Worm (Caenorhabditis elegans) whole organism, late embryonic: ENCODE results near the gene zip-2.

ENCODE experiments used
- C08G9.2 ChIP-seq: sonication (generic microtip); optimal IDR thresholded peaks from 2 replicates; lab custom pipeline; 2016; ENCODE audit warnings: mild to moderate bottlenecking, missing genetic modification characterization, moderate library complexity, missing compliant biosample characterization
- C38D4.7 ChIP-seq: fragments of 200-800 bp; sonication (Bioruptor generic); optimal IDR thresholded peaks from 2 replicates; lab custom pipeline; 2018; ENCODE audit warnings: mild to moderate bottlenecking, missing genetic modification characterization, moderate library complexity, missing compliant biosample characterization
- F13H6.1 ChIP-seq: sonication (generic microtip); optimal IDR thresholded peaks from 2 replicates; lab custom pipeline; 2016; ENCODE audit warnings: missing genetic modification characterization, missing compliant biosample characterization
- K02D7.2 ChIP-seq: sonication (generic microtip); optimal IDR thresholded peaks from 2 replicates; lab custom pipeline; 2017; ENCODE audit warnings: mild to moderate bottlenecking, missing genetic modification characterization, missing compliant biosample characterization
- K09A11.1 ChIP-seq: sonication (generic microtip); optimal IDR thresholded peaks from 2 replicates; lab custom pipeline; 2017; ENCODE audit warnings: antibody characterized with exemption, mild to moderate bottlenecking, missing genetic modification characterization, missing compliant biosample characterization; ENCODE audit not compliant: insufficient read depth
- T23F11.4 ChIP-seq: fragments of 200-800 bp; sonication (Bioruptor generic); optimal IDR thresholded peaks from 2 replicates; lab custom pipeline; 2018; ENCODE audit warnings: mild to moderate bottlenecking, missing genetic modification characterization, missing compliant biosample characterization
- ahr-1 ChIP-seq: sonication (generic microtip); optimal IDR thresholded peaks from 2 replicates; lab custom pipeline; 2016; ENCODE audit warnings: missing genetic modification characterization, missing compliant biosample characterization
- ceh-14 ChIP-seq: sonication (generic microtip); optimal IDR thresholded peaks from 2 replicates; lab custom pipeline; 2016; ENCODE audit warnings: missing genotype, missing genetic modification characterization, missing compliant biosample characterization
- ceh-18 ChIP-seq: sonication (generic microtip); optimal IDR thresholded peaks from 2 replicates; lab custom pipeline; 2016; ENCODE audit warnings: missing genetic modification characterization, missing compliant biosample characterization
- ceh-19 ChIP-seq: fragments of 200-800 bp; sonication (Bioruptor generic); optimal IDR thresholded peaks from 2 replicates; lab custom pipeline; 2018; ENCODE audit warnings: mild to moderate bottlenecking, missing genetic modification characterization, missing compliant biosample characterization
- ceh-2 ChIP-seq: sonication (generic microtip); optimal IDR thresholded peaks from 2 replicates; lab custom pipeline; 2016; ENCODE audit warnings: missing genotype, missing genetic modification characterization, missing compliant biosample characterization
- ceh-22 ChIP-seq: sonication (generic microtip); optimal IDR thresholded peaks from 2 replicates; lab custom pipeline; 2017; ENCODE audit warnings: missing biosample characterization, missing genetic modification characterization
- ceh-24 ChIP-seq: sonication (generic microtip); optimal IDR thresholded peaks from 2 replicates; lab custom pipeline; 2016; ENCODE audit warnings: mild to moderate bottlenecking, missing genetic modification characterization, missing compliant biosample characterization
- ceh-31 ChIP-seq: sonication (generic microtip); optimal IDR thresholded peaks from 2 replicates; lab custom pipeline; 2016; ENCODE audit warnings: missing genetic modification characterization, missing compliant biosample characterization
- ceh-34 ChIP-seq: sonication (generic microtip); optimal IDR thresholded peaks from 2 replicates; lab custom pipeline; 2016; ENCODE audit warnings: mild to moderate bottlenecking, missing genetic modification characterization, missing compliant biosample characterization
- ceh-48 ChIP-seq: sonication (generic microtip); optimal IDR thresholded peaks from 2 replicates; lab custom pipeline; 2016; ENCODE audit warnings: missing genetic modification characterization, inconsistent platforms, missing compliant biosample characterization
- ceh-6 ChIP-seq: fragments of 200-800 bp; sonication (Bioruptor generic); optimal IDR thresholded peaks from 2 replicates; lab custom pipeline; 2018; ENCODE audit warnings: mild to moderate bottlenecking, missing genetic modification characterization, missing compliant biosample characterization
- che-1 ChIP-seq: sonication (generic microtip); optimal IDR thresholded peaks from 2 replicates; lab custom pipeline; 2016; ENCODE audit warnings: mild to moderate bottlenecking, missing genetic modification characterization, missing compliant biosample characterization
- dve-1 ChIP-seq: sonication (generic microtip); optimal IDR thresholded peaks from 2 replicates; lab custom pipeline; 2017; ENCODE audit warnings: antibody characterized with exemption, mild to moderate bottlenecking, missing genetic modification characterization, missing compliant biosample characterization
- elt-2 ChIP-seq: sonication (generic microtip); optimal IDR thresholded peaks from 2 replicates; lab custom pipeline; 2016; ENCODE audit warnings: missing genetic modification reagents, missing genetic modification characterization, missing compliant biosample characterization
- elt-4 ChIP-seq: sonication (generic microtip); optimal IDR thresholded peaks from 2 replicates; lab custom pipeline; 2016; ENCODE audit warnings: missing genetic modification characterization, missing compliant biosample characterization
- ets-4 ChIP-seq: sonication (generic microtip); optimal IDR thresholded peaks from 2 replicates; lab custom pipeline; 2016; ENCODE audit warnings: missing genetic modification characterization, missing compliant biosample characterization
- eyg-1 ChIP-seq: sonication (generic microtip); optimal IDR thresholded peaks from 2 replicates; lab custom pipeline; 2016; ENCODE audit warnings: missing genotype, missing genetic modification characterization, missing compliant biosample characterization
- fax-1 ChIP-seq: sonication (generic microtip); optimal IDR thresholded peaks from 2 replicates; lab custom pipeline; 2016; ENCODE audit warnings: missing genotype, missing genetic modification characterization, missing compliant biosample characterization
- fkh-10 ChIP-seq: fragments of 150-350 bp; optimal IDR thresholded peaks from 2 replicates; lab custom pipeline; 2014; ENCODE audit warnings: missing biosample characterization, missing genetic modification reagents, missing genetic modification characterization
- fkh-6 ChIP-seq: sonication (generic microtip); optimal IDR thresholded peaks from 2 replicates; lab custom pipeline; 2016; ENCODE audit warnings: missing genetic modification characterization, missing compliant biosample characterization
- gmeb-2 ChIP-seq: sonication (generic microtip); optimal IDR thresholded peaks from 2 replicates; lab custom pipeline; 2016; ENCODE audit warnings: missing genetic modification characterization, inconsistent platforms, missing compliant biosample characterization
- hlh-15 ChIP-seq: sonication (generic microtip); optimal IDR thresholded peaks from 2 replicates; lab custom pipeline; 2016; ENCODE audit warnings: missing genetic modification characterization, missing compliant biosample characterization
- hlh-6 ChIP-seq: sonication (generic microtip); optimal IDR thresholded peaks from 2 replicates; lab custom pipeline; 2016; ENCODE audit warnings: missing genotype, missing genetic modification characterization, missing compliant biosample characterization
- hlh-8 ChIP-seq: sonication (generic microtip); optimal IDR thresholded peaks from 2 replicates; lab custom pipeline; 2016; ENCODE audit warnings: missing genotype, missing genetic modification characterization, missing compliant biosample characterization
- lim-6 ChIP-seq: sonication (generic microtip); optimal IDR thresholded peaks from 2 replicates; lab custom pipeline; 2016; ENCODE audit warnings: missing genetic modification characterization, missing compliant biosample characterization
- lin-11 ChIP-seq: fragments of 200-800 bp; sonication (Bioruptor generic); optimal IDR thresholded peaks from 2 replicates; lab custom pipeline; 2018; ENCODE audit warnings: mild to moderate bottlenecking, missing genetic modification characterization, missing compliant biosample characterization
- nfya-1 ChIP-seq: sonication (generic microtip); optimal IDR thresholded peaks from 2 replicates; lab custom pipeline; 2017; ENCODE audit warnings: missing genetic modification characterization, mild to moderate bottlenecking, missing compliant biosample characterization, antibody characterized with exemption, moderate library complexity
- nhr-11 ChIP-seq: fragments of 150-350 bp; optimal IDR thresholded peaks from 2 replicates; lab custom pipeline; 2014; ENCODE audit warnings: missing biosample characterization, missing genetic modification characterization
- nhr-232 ChIP-seq: sonication (generic microtip); optimal IDR thresholded peaks from 2 replicates; lab custom pipeline; 2016; ENCODE audit warnings: missing genetic modification characterization, missing compliant biosample characterization
- npax-4 ChIP-seq: sonication (generic microtip); optimal IDR thresholded peaks from 2 replicates; lab custom pipeline; 2016; ENCODE audit warnings: missing genetic modification characterization, missing compliant biosample characterization
- odd-2 ChIP-seq: sonication (generic microtip); optimal IDR thresholded peaks from 2 replicates; lab custom pipeline; 2017; ENCODE audit warnings: antibody characterized with exemption, mild to moderate bottlenecking, missing genetic modification characterization, missing compliant biosample characterization
- pag-3 ChIP-seq: sonication (generic microtip); optimal IDR thresholded peaks from 2 replicates; lab custom pipeline; 2016; ENCODE audit warnings: missing compliant biosample characterization, missing genetic modification characterization, borderline replicate concordance
- pat-9 ChIP-seq: fragments of 200-800 bp; sonication (Bioruptor generic); optimal IDR thresholded peaks from 2 replicates; lab custom pipeline; 2018; ENCODE audit warnings: mild to moderate bottlenecking, missing genetic modification characterization, moderate library complexity, missing compliant biosample characterization
- pax-1 ChIP-seq: fragments of 150-350 bp; optimal IDR thresholded peaks from 2 replicates; lab custom pipeline; 2014; ENCODE audit warnings: missing biosample characterization, missing genetic modification characterization
- pha-4 ChIP-seq: fragments of 150-350 bp; optimal IDR thresholded peaks from 2 replicates; lab custom pipeline; 2018; ENCODE audit warnings: missing biosample characterization, missing genetic modification reagents, missing genetic modification characterization
- pros-1 ChIP-seq: fragments of 150-350 bp; optimal IDR thresholded peaks from 2 replicates; lab custom pipeline; 2014; ENCODE audit warnings: missing biosample characterization, missing genetic modification reagents, missing genetic modification characterization
- sdc-2 ChIP-seq: sonication (generic microtip); optimal IDR thresholded peaks from 2 replicates; lab custom pipeline; 2016; ENCODE audit warnings: missing genotype, missing genetic modification characterization, missing compliant biosample characterization
- sox-2 ChIP-seq: fragments of 200-800 bp; sonication (Bioruptor generic); IDR thresholded peaks from 2 replicates; pipeline ENCODE4 v1.3.6; 2022; ENCODE audit warnings: missing genetic modification reagents, missing genetic modification characterization, missing compliant biosample characterization
- sox-4 ChIP-seq: sonication (generic microtip); optimal IDR thresholded peaks from 2 replicates; lab custom pipeline; 2017; ENCODE audit warnings: mild to moderate bottlenecking, missing genetic modification characterization, inconsistent platforms, missing compliant biosample characterization
- tbx-2 ChIP-seq: sonication (generic microtip); optimal IDR thresholded peaks from 2 replicates; lab custom pipeline; 2016; ENCODE audit warnings: missing genetic modification characterization, missing compliant biosample characterization
- ttx-3 ChIP-seq: sonication (generic microtip); optimal IDR thresholded peaks from 2 replicates; lab custom pipeline; 2016; ENCODE audit warnings: missing genetic modification reagents, missing genetic modification characterization, missing compliant biosample characterization
- unc-42 ChIP-seq: sonication (generic microtip); optimal IDR thresholded peaks from 2 replicates; lab custom pipeline; 2016; ENCODE audit warnings: missing genotype, missing genetic modification characterization, missing compliant biosample characterization
- zip-5 ChIP-seq: sonication (generic microtip); optimal IDR thresholded peaks from 2 replicates; lab custom pipeline; 2016; ENCODE audit warnings: missing genetic modification characterization, missing compliant biosample characterization
- ztf-16 ChIP-seq: sonication (generic microtip); optimal IDR thresholded peaks from 2 replicates; lab custom pipeline; 2017; ENCODE audit warnings: missing genetic modification characterization, missing compliant biosample characterization

Gene zip-2

ce11 chrIII:831961-832360 lies 821 bp upstream of the zip-2 start, which contains the start of gene ceeh-1:
ceeh-1 (minus strand) TSS chrIII:832277.
- TF ChIP-seq tbx-2 (tag; lab: Kevin White, UChicago) (no peak), C08G9.2 (tag; lab: Kevin White, UChicago) (no peak)

- no peak for TF ChIP-seq sox-4 (tag; lab: Kevin White, UChicago)
- TF ChIP-seq sox-2 (GFP tag; lab: Robert Waterston, UW) = no peak
- TF ChIP-seq ets-4 (tag; lab: Kevin White, UChicago) = peak; percentile 51
- peak; percentile 28 for TF ChIP-seq F13H6.1 (tag; lab: Kevin White, UChicago)
- peak; percentile 65 for TF ChIP-seq K09A11.1
- TF ChIP-seq pag-3 (tag; lab: Kevin White, UChicago) = no peak
- TF ChIP-seq ceh-2 = peak; percentile 48
- TF ChIP-seq pros-1 = no peak
- TF ChIP-seq ceh-22 (tag; lab: Kevin White, UChicago) = no peak
- TF ChIP-seq ceh-48 (tag; lab: Kevin White, UChicago) = no peak
- peak; percentile 41 for TF ChIP-seq ceh-34 (tag; lab: Kevin White, UChicago)
- TF ChIP-seq hlh-15 (tag; lab: Kevin White, UChicago) = no peak
- TF ChIP-seq K02D7.2 (tag; lab: Kevin White, UChicago) = no peak
- TF ChIP-seq ceh-24 (tag; lab: Kevin White, UChicago) = no peak
- TF ChIP-seq elt-4 (tag; lab: Kevin White, UChicago) = no peak
- no peak for TF ChIP-seq ceh-6 (GFP tag; lab: Kevin White, UChicago)
- peak; percentile 85 for TF ChIP-seq dve-1 (tag; lab: Kevin White, UChicago)
- no peak for TF ChIP-seq pha-4 (tag; lab: Kevin White, UChicago)
- TF ChIP-seq che-1 (tag; lab: Kevin White, UChicago) = no peak
- TF ChIP-seq zip-5 = peak; percentile 4
- peak; percentile 92 for TF ChIP-seq nfya-1 (tag; lab: Kevin White, UChicago)
- no peak for TF ChIP-seq ttx-3
- TF ChIP-seq fax-1 = no peak
- TF ChIP-seq lim-6 (tag; lab: Kevin White, UChicago) = no peak
- TF ChIP-seq fkh-6 (tag; lab: Kevin White, UChicago) = peak; percentile 2
- peak; percentile 14 for TF ChIP-seq hlh-8
- no peak for TF ChIP-seq nhr-232 (tag; lab: Kevin White, UChicago)
- TF ChIP-seq hlh-6 (tag; lab: Kevin White, UChicago) = no peak
- no peak for TF ChIP-seq ceh-19 (GFP tag; lab: Kevin White, UChicago)
- TF ChIP-seq ahr-1 = no peak
- no peak for TF ChIP-seq npax-4 (tag; lab: Kevin White, UChicago)
- TF ChIP-seq C38D4.7 (GFP tag; lab: Kevin White, UChicago) = no peak
- TF ChIP-seq ceh-14 (tag; lab: Kevin White, UChicago) = no peak
- no peak for TF ChIP-seq nhr-11 (tag; lab: Kevin White, UChicago)
- TF ChIP-seq lin-11 (tag; lab: Kevin White, UChicago) = no peak
- peak; percentile 26 for TF ChIP-seq eyg-1
- TF ChIP-seq sdc-2 = peak; percentile 17
- TF ChIP-seq pat-9 = no peak
- TF ChIP-seq T23F11.4 (GFP tag; lab: Kevin White, UChicago) = no peak
- peak; percentile 9 for TF ChIP-seq ztf-16 (tag; lab: Kevin White, UChicago)
- TF ChIP-seq ceh-18 (tag; lab: Kevin White, UChicago) = peak; percentile 82
- peak; percentile 15 for TF ChIP-seq fkh-10
- no peak for TF ChIP-seq gmeb-2 (tag; lab: Kevin White, UChicago)
- peak; percentile 90 for TF ChIP-seq pax-1
- no peak for TF ChIP-seq odd-2 (tag; lab: Kevin White, UChicago)
- no peak for TF ChIP-seq C08G9.2 (tag; lab: Kevin White, UChicago)
- peak; percentile 87 for TF ChIP-seq ceh-31 (tag; lab: Kevin White, UChicago)
- TF ChIP-seq unc-42 (tag; lab: Kevin White, UChicago) = peak; percentile 29
- peak; percentile 78 for TF ChIP-seq elt-2 (tag; lab: Kevin White, UChicago)
Measured at ce11 chrIII:833711-834442, 1.1 kb downstream of the zip-2 start.
